Fruit fly (Drosophila melanogaster) whole organism, embryonic: Measurements from ENCODE around the gene Act87E.

Experiments
- Asciz ChIP-seq: fragments of 200-800 bp; sonication (Bioruptor generic); optimal IDR thresholded peaks from 2 replicates; lab custom pipeline; 2017; ENCODE audit warnings: missing biosample characterization, mild to moderate bottlenecking, missing genetic modification characterization, missing genetic modification reagents
- CG11247 ChIP-seq: fragments of 200-800 bp; sonication (Bioruptor generic); IDR thresholded peaks from 2 replicates; pipeline ENCODE4 v1.3.6; 2022; ENCODE audit warnings: missing biosample characterization, missing genetic modification characterization
- CG12942 ChIP-seq: fragments of 200-800 bp; sonication (Bioruptor generic); optimal IDR thresholded peaks from 3 replicates; lab custom pipeline; 2016; ENCODE audit warnings: missing biosample characterization, missing genetic modification characterization
- CG13296 ChIP-seq: fragments of 200-800 bp; sonication (Bioruptor generic); optimal IDR thresholded peaks from 3 replicates; lab custom pipeline; 2018; ENCODE audit warnings: missing biosample characterization, mild to moderate bottlenecking, missing genetic modification characterization
- CG14441 ChIP-seq: fragments of 200-800 bp; sonication (Bioruptor generic); IDR thresholded peaks from 2 replicates; pipeline ENCODE4 v1.3.6; 2022; ENCODE audit warnings: missing biosample characterization, missing genetic modification characterization
- CG16863 ChIP-seq: fragments of 200-800 bp; sonication (Bioruptor generic); optimal IDR thresholded peaks from 3 replicates; lab custom pipeline; 2016; ENCODE audit warnings: missing biosample characterization, missing genetic modification characterization
- CG18262 ChIP-seq: fragments of 200-800 bp; optimal IDR thresholded peaks from 3 replicates; lab custom pipeline; 2019; ENCODE audit warnings: missing biosample characterization, mild to moderate bottlenecking, missing genetic modification characterization, moderate library complexity
- CG18764 ChIP-seq: fragments of 200-800 bp; sonication (Bioruptor generic); optimal IDR thresholded peaks from 3 replicates; lab custom pipeline; 2016; ENCODE audit warnings: missing biosample characterization, missing genetic modification characterization
- CG2712 ChIP-seq: fragments of 200-800 bp; optimal IDR thresholded peaks from 3 replicates; lab custom pipeline; 2019; ENCODE audit warnings: missing biosample characterization, mild to moderate bottlenecking, missing genetic modification characterization, moderate library complexity
- CG30431 ChIP-seq: fragments of 200-800 bp; sonication (Bioruptor generic); optimal IDR thresholded peaks from 2 replicates; lab custom pipeline; 2017; ENCODE audit warnings: missing biosample characterization, missing genetic modification characterization
- CG34422 ChIP-seq: fragments of 200-800 bp; sonication (Bioruptor generic); IDR thresholded peaks from 3 replicates; pipeline ENCODE4 v1.3.6; 2022; ENCODE audit warnings: missing biosample characterization, missing genetic modification characterization
- CG3995 ChIP-seq: fragments of 200-800 bp; sonication (Bioruptor generic); optimal IDR thresholded peaks from 3 replicates; lab custom pipeline; 2016; ENCODE audit warnings: missing biosample characterization, missing genetic modification characterization
- CG4424 ChIP-seq: fragments of 200-800 bp; sonication (Bioruptor generic); optimal IDR thresholded peaks from 3 replicates; lab custom pipeline; 2016; ENCODE audit warnings: missing biosample characterization, missing genetic modification characterization
- CG6254 ChIP-seq: fragments of 200-800 bp; sonication (Bioruptor generic); optimal IDR thresholded peaks from 3 replicates; lab custom pipeline; 2017; ENCODE audit warnings: mild to moderate bottlenecking, missing biosample characterization, missing genetic modification reagents, missing genetic modification characterization
- CG7786 ChIP-seq: fragments of 200-800 bp; sonication (Bioruptor generic); optimal IDR thresholded peaks from 2 replicates; lab custom pipeline; 2016; ENCODE audit warnings: missing biosample characterization, missing genetic modification characterization
- CG7839 ChIP-seq: fragments of 200-800 bp; sonication (Bioruptor generic); optimal IDR thresholded peaks from 3 replicates; lab custom pipeline; 2018; ENCODE audit warnings: missing biosample characterization, mild to moderate bottlenecking, missing genetic modification characterization, moderate library complexity
- CG7963 ChIP-seq: fragments of 200-800 bp; sonication (Bioruptor generic); IDR thresholded peaks from 3 replicates; pipeline ENCODE4 v1.3.6; 2022; ENCODE audit warnings: missing biosample characterization, missing genetic modification characterization; ENCODE audit not compliant: partially characterized antibody
- CG8388 ChIP-seq: fragments of 200-800 bp; sonication (Bioruptor generic); optimal IDR thresholded peaks from 2 replicates; lab custom pipeline; 2019; ENCODE audit warnings: missing biosample characterization, mild to moderate bottlenecking, missing genetic modification characterization, moderate library complexity
- CG9437 ChIP-seq: fragments of 200-800 bp; sonication (Bioruptor generic); optimal IDR thresholded peaks from 2 replicates; lab custom pipeline; 2018; ENCODE audit warnings: missing biosample characterization, mild to moderate bottlenecking, missing genetic modification characterization
- CHES-1-like ChIP-seq: fragments of 200-800 bp; sonication (Bioruptor generic); optimal IDR thresholded peaks from 2 replicates; lab custom pipeline; 2016; ENCODE audit warnings: missing biosample characterization, missing genetic modification characterization
- Dbx ChIP-seq: fragments of 200-800 bp; sonication (Bioruptor generic); IDR thresholded peaks from 3 replicates; pipeline ENCODE4 v1.3.6; 2022; ENCODE audit warnings: missing biosample characterization, missing genetic modification characterization
- Dll ChIP-seq: fragments of 200-800 bp; sonication (Bioruptor generic); IDR thresholded peaks from 4 replicates; pipeline ENCODE4 v1.3.6; 2022; ENCODE audit warnings: missing biosample characterization, missing genetic modification characterization; ENCODE audit not compliant: partially characterized antibody
- Ets97D ChIP-seq: fragments of 200-800 bp; sonication (Bioruptor generic); optimal IDR thresholded peaks from 3 replicates; lab custom pipeline; 2016; ENCODE audit warnings: missing biosample characterization, missing genetic modification characterization
- HmgZ ChIP-seq: fragments of 200-800 bp; sonication (Bioruptor generic); optimal IDR thresholded peaks from 2 replicates; lab custom pipeline; 2018; ENCODE audit warnings: missing biosample characterization, mild to moderate bottlenecking, missing genetic modification characterization
- Jarid2 ChIP-seq: fragments of 200-800 bp; sonication (Bioruptor generic); optimal IDR thresholded peaks from 3 replicates; lab custom pipeline; 2017; ENCODE audit warnings: mild to moderate bottlenecking, missing biosample characterization, missing genetic modification reagents, missing genetic modification characterization
- Pdp1 ChIP-seq, 2 experiments: fragments of 200-800 bp; sonication (Bioruptor generic); optimal IDR thresholded peaks; 3 replicates each; lab custom pipeline; 2016; ENCODE audit warnings: missing biosample characterization in 2 of 2, missing genetic modification characterization in 2 of 2, mild to moderate bottlenecking in 1 of 2, moderate library complexity in 1 of 2
- Sin3A ChIP-seq: fragments of >200 bp; optimal IDR thresholded peaks from 2 replicates; lab custom pipeline; 2018
- bab2 ChIP-seq: fragments of 200-800 bp; sonication (Bioruptor generic); optimal IDR thresholded peaks from 2 replicates; lab custom pipeline; 2016; ENCODE audit warnings: missing biosample characterization, missing genetic modification characterization
- btn ChIP-seq: fragments of 200-800 bp; sonication (Bioruptor generic); optimal IDR thresholded peaks from 2 replicates; lab custom pipeline; 2016; ENCODE audit warnings: missing biosample characterization, missing genetic modification characterization
- chn ChIP-seq: fragments of 200-800 bp; sonication (Bioruptor generic); optimal IDR thresholded peaks from 2 replicates; lab custom pipeline; 2016; ENCODE audit warnings: missing biosample characterization, missing genetic modification characterization
- ci ChIP-seq: fragments of 200-800 bp; sonication (Bioruptor generic); IDR thresholded peaks from 3 replicates; pipeline ENCODE4 v1.3.6; 2022; ENCODE audit warnings: missing biosample characterization, missing genetic modification characterization
- crp ChIP-seq, 2 experiments: fragments of 200-800 bp; sonication (Bioruptor generic); optimal IDR thresholded peaks; 2 replicates in 1 of 2; 3 replicates in 1 of 2; lab custom pipeline; 2017; ENCODE audit warnings: missing biosample characterization in 2 of 2, missing genetic modification characterization in 2 of 2, mild to moderate bottlenecking in 1 of 2, moderate library complexity in 1 of 2
- en ChIP-seq: fragments of 200-800 bp; sonication (Bioruptor generic); optimal IDR thresholded peaks from 2 replicates; lab custom pipeline; 2016; ENCODE audit warnings: missing biosample characterization, missing genetic modification characterization
- eve ChIP-seq, 2 experiments: fragments of >200 bp; optimal IDR thresholded peaks; 2 replicates each; lab custom pipeline; 2017; ENCODE audit warnings: missing biosample characterization in 2 of 2, missing genetic modification characterization in 2 of 2
- fd3F ChIP-seq: fragments of 200-800 bp; sonication (Bioruptor generic); optimal IDR thresholded peaks from 2 replicates; lab custom pipeline; 2018; ENCODE audit warnings: missing biosample characterization, mild to moderate bottlenecking, missing genetic modification characterization, moderate library complexity
- fd96Cb ChIP-seq: fragments of 200-800 bp; sonication (Bioruptor generic); optimal IDR thresholded peaks from 2 replicates; lab custom pipeline; 2018; ENCODE audit warnings: missing biosample characterization, mild to moderate bottlenecking, missing genetic modification characterization, moderate library complexity
- jumu ChIP-seq: fragments of 200-800 bp; sonication (Bioruptor generic); optimal IDR thresholded peaks from 3 replicates; lab custom pipeline; 2016; ENCODE audit warnings: missing biosample characterization, missing genetic modification characterization
- klu ChIP-seq: fragments of 200-800 bp; sonication (Bioruptor generic); IDR thresholded peaks from 2 replicates; pipeline ENCODE4 v1.3.6; 2022; ENCODE audit warnings: missing biosample characterization, missing genetic modification characterization
- lilli ChIP-seq: fragments of 200-800 bp; sonication (Bioruptor generic); optimal IDR thresholded peaks from 3 replicates; lab custom pipeline; 2016; ENCODE audit warnings: missing biosample characterization, missing genetic modification characterization
- lov ChIP-seq, 2 experiments: fragments of 200-800 bp in 1 of 2; fragments of >200 bp in 1 of 2; sonication (Bioruptor generic) in 1 of 2; IDR thresholded peaks in 1 of 2; optimal IDR thresholded peaks in 1 of 2; 2 replicates in 1 of 2; 3 replicates in 1 of 2; pipeline versions ENCODE4 v1.3.6 to Lab custom; 2017 to 2022; ENCODE audit warnings: missing biosample characterization in 1 of 2, missing genetic modification characterization in 1 of 2
- mam ChIP-seq: fragments of 200-800 bp; sonication (Bioruptor generic); optimal IDR thresholded peaks from 3 replicates; lab custom pipeline; 2016; ENCODE audit warnings: missing biosample characterization, missing genetic modification characterization
- otp ChIP-seq: fragments of 200-800 bp; sonication (Bioruptor generic); IDR thresholded peaks from 3 replicates; pipeline ENCODE4, ENCODE4 v1.3.6; 2022; ENCODE audit warnings: missing biosample characterization, missing genetic modification characterization
- pnt ChIP-seq: fragments of 200-800 bp; sonication (Bioruptor generic); optimal IDR thresholded peaks from 3 replicates; lab custom pipeline; 2016; ENCODE audit warnings: missing biosample characterization, missing genetic modification characterization
- repo ChIP-seq: fragments of 200-800 bp; sonication (Bioruptor generic); optimal IDR thresholded peaks from 2 replicates; lab custom pipeline; 2016; ENCODE audit warnings: missing biosample characterization, missing genetic modification characterization
- rib ChIP-seq: fragments of 200-800 bp; sonication (Bioruptor generic); IDR thresholded peaks from 2 replicates; pipeline ENCODE4 v1.3.6; 2022; ENCODE audit warnings: missing biosample characterization, missing genetic modification characterization
- slp2 ChIP-seq: fragments of 200-800 bp; sonication (Bioruptor generic); optimal IDR thresholded peaks from 2 replicates; lab custom pipeline; 2016; ENCODE audit warnings: missing biosample characterization, missing genetic modification characterization
- sob ChIP-seq: fragments of 200-800 bp; sonication (Bioruptor generic); IDR thresholded peaks from 2 replicates; pipeline ENCODE4 v1.3.6; 2022; ENCODE audit warnings: missing biosample characterization, missing genetic modification characterization
- sr ChIP-seq: fragments of 200-800 bp; sonication (Bioruptor generic); IDR thresholded peaks from 3 replicates; pipeline ENCODE4 v1.3.6; 2022; ENCODE audit warnings: missing biosample characterization, missing genetic modification characterization
- zfh1 ChIP-seq: fragments of 200-800 bp; sonication (Bioruptor generic); IDR thresholded peaks from 3 replicates; pipeline ENCODE4 v1.3.6; 2022; ENCODE audit warnings: missing biosample characterization, missing genetic modification characterization

Gene Act87E

dm6 chr3R:13381744-13382435 is 43.9 kb upstream of the Act87E start, which contains the start of the genes mRpS21 and Droj2 (continued):
- TF ChIP-seq pnt (no peak), CG14441 (GFP tag; lab: Robert Waterston, UW) (peak; percentile 14; the same call in 1 of the 2 replicates), bab2 (no peak), CG9437 (GFP tag; lab: Kevin White, UChicago) (peak; percentile 20), ci (GFP tag; lab: Robert Waterston, UW) (0 out of 3 replicates have a peak, but pooled peaks have one; percentile 48), klu (GFP tag; lab: Robert Waterston, UW) (peak; percentile 35; the same call in 1 of the 2 replicates), CG18262 (peak; percentile 48), fd96Cb (tag; lab: Kevin White, UChicago) (peak; percentile 35), CG8388 (GFP tag; lab: Kevin White, UChicago) (peak; percentile 39), sob (GFP tag; lab: Robert Waterston, UW) (peak; percentile 59), CG18764 (GFP tag; lab: Kevin White, UChicago) (no peak), CG7786 (GFP tag; lab: Kevin White, UChicago) (peak; percentile 2), Jarid2 (GFP tag; lab: Kevin White, UChicago) (peak; percentile 29), fd3F (GFP tag; lab: Kevin White, UChicago) (peak; percentile 48), crp (GFP tag; optimal IDR thresholded peaks at IDR 0.05; lab: Kevin White, UChicago) (peak; percentile 85 to 97), Dbx (GFP tag; lab: Robert Waterston, UW) (0 out of 3 replicates have a peak, but pooled peaks have one; percentile 38), lov (optimal IDR thresholded peaks at IDR 0.05; lab: Kevin White, UChicago) (no peak), lov (GFP tag; IDR thresholded peaks at IDR 0.05; lab: Robert Waterston, UW) (no peak), CG30431 (GFP tag; lab: Kevin White, UChicago) (no peak), mam (GFP tag; lab: Kevin White, UChicago) (peak; percentile 61), en (GFP tag; lab: Kevin White, UChicago) (no peak), CG12942 (peak; percentile 5), CG7963 (GFP tag; lab: Robert Waterston, UW) (no peak), chn (GFP tag; lab: Kevin White, UChicago) (peak; percentile 18), Dll (no peak), lilli (GFP tag; lab: Kevin White, UChicago) (peak; percentile 77), Asciz (GFP tag; lab: Kevin White, UChicago) (no peak), Pdp1 (GFP tag; optimal IDR thresholded peaks at IDR 0.05; lab: Kevin White, UChicago) (peak; percentile 38 to 78), eve (GFP tag; optimal IDR thresholded peaks at IDR 0.05; lab: Kevin White, UChicago) (no peak), CG6254 (GFP tag; lab: Kevin White, UChicago) (no peak), zfh1 (0 out of 3 replicates have a peak, but pooled peaks have one; percentile 28), jumu (GFP tag; lab: Kevin White, UChicago) (no peak), Sin3A (peak; percentile 86), sr (GFP tag; lab: Robert Waterston, UW) (0 out of 3 replicates have a peak, but pooled peaks have one; percentile 19), Ets97D (GFP tag; lab: Kevin White, UChicago) (peak; percentile 82), CG11247 (GFP tag; lab: Robert Waterston, UW) (0 out of 2 replicates have a peak, but pooled peaks have one; percentile 28), CG4424 (GFP tag; lab: Kevin White, UChicago) (peak; percentile 36), repo (GFP tag; lab: Kevin White, UChicago) (no peak), CG16863 (GFP tag; lab: Kevin White, UChicago) (peak; percentile 6), slp2 (peak; percentile 26), otp (GFP tag; lab: Robert Waterston, UW) (peak; percentile 26; the same call in 1 of the 3 replicates), btn (GFP tag; lab: Kevin White, UChicago) (no peak), CG13296 (peak; percentile 37), CG3995 (GFP tag; lab: Kevin White, UChicago) (peak; percentile 74), CG2712 (tag; lab: Kevin White, UChicago) (peak; percentile 64), CG34422 (GFP tag; lab: Robert Waterston, UW) (peak; percentile 65; the same call in 2 of the 3 replicates), CG7839 (tag; lab: Kevin White, UChicago) (peak; percentile 50), rib (GFP tag; lab: Robert Waterston, UW) (peak; percentile 31; the same call in 1 of the 2 replicates), CHES-1-like (GFP tag; lab: Kevin White, UChicago) (peak; percentile 6), HmgZ (tag; lab: Kevin White, UChicago) (peak; percentile 66)
